Fruit fly (Drosophila melanogaster): Measurements from ENCODE around the gene CG42554.

dm6 chr3L:843626-844025 lies 8.1 kb downstream of the CG42554 start, which contains the start of gene Cep290:
- TF ChIP-seq CG14655 (GFP tag; optimal IDR thresholded peaks at IDR 0.05) (no peak), D1 (tag; optimal IDR thresholded peaks at IDR 0.05) (no peak), CG34367 (tag; optimal IDR thresholded peaks at IDR 0.05) (no peak)

Measured in whole organism, pupa.